Worm (Caenorhabditis elegans): ENCODE data around the gene oac-5.

- no peak for TF ChIP-seq lim-7 (GFP tag; IDR thresholded peaks at IDR 0.05)
- TF ChIP-seq unc-39 (tag; optimal IDR thresholded peaks at IDR 0.05): no peak
These were observed 14.6 kb upstream of the oac-5 start, which contains the start of gene cyp-37B1 for ce11 chrV:16277918-16278317.
